Worm (Caenorhabditis elegans) whole organism, early embryonic: ENCODE measurements around the gene dnj-7.

Experiments
- aly-1 ChIP-seq: sonication (generic microtip); optimal IDR thresholded peaks from 2 replicates; lab custom pipeline; 2016; ENCODE audit warnings: missing genetic modification characterization, missing compliant biosample characterization
- ama-1 ChIP-seq: fragments of 150-350 bp; optimal IDR thresholded peaks from 2 replicates; lab custom pipeline; 2014
- ceh-36 ChIP-seq: sonication (generic microtip); optimal IDR thresholded peaks from 2 replicates; lab custom pipeline; 2016; ENCODE audit warnings: missing genetic modification characterization, inconsistent platforms, missing compliant biosample characterization
- hmg-4 ChIP-seq: fragments of 200-800 bp; sonication (Bioruptor generic); optimal IDR thresholded peaks from 2 replicates; lab custom pipeline; 2018; ENCODE audit warnings: mild to moderate bottlenecking, missing genetic modification characterization, missing compliant biosample characterization
- pes-1 ChIP-seq: fragments of 200-800 bp; sonication (Bioruptor generic); IDR thresholded peaks from 2 replicates; pipeline ENCODE4 v1.3.6; 2022; ENCODE audit warnings: missing genetic modification reagents, missing genetic modification characterization, missing compliant biosample characterization
- sea-1 ChIP-seq: fragments of 200-800 bp; sonication (Bioruptor generic); conservative IDR thresholded peaks from 2 replicates; pipeline ENCODE4 v1.3.6; 2022; ENCODE audit warnings: missing genetic modification characterization, missing compliant biosample characterization
- tbx-11 ChIP-seq: fragments of 200-800 bp; sonication (Bioruptor generic); IDR thresholded peaks from 2 replicates; pipeline ENCODE4 v1.3.6; 2022; ENCODE audit warnings: missing genetic modification characterization, missing compliant biosample characterization

DNA sequence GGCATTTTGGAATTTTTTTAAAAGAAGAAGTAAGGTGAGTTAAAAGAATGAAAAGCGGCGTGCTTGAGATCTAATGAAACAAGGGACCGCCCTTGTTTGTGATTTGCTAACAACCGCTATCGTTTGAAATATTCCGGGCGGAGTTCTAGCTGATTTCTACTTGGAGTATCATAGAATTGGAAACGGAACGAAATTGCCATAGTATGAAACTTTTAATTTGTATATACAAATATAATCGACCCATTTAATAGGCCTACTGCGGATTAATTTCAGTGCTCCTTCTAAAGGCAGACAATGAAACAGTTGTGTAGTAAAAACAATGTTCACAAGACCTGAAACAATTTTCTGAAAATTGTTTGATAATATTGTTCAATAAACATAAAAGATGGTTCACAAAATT lies 2.5 kb upstream of the dnj-7 start, which contains the start of gene C55B6.7:
- no peak for TF ChIP-seq ceh-36 (tag; lab: Kevin White, UChicago)
- TF ChIP-seq ama-1 = no peak
- no peak for TF ChIP-seq tbx-11 (GFP tag; lab: Robert Waterston, UW)
- no peak for TF ChIP-seq sea-1 (GFP tag; lab: Robert Waterston, UW)
- no peak for TF ChIP-seq pes-1 (GFP tag; lab: Robert Waterston, UW)
- no peak for TF ChIP-seq aly-1 (tag; lab: Kevin White, UChicago)
- TF ChIP-seq hmg-4 (GFP tag; lab: Kevin White, UChicago) = no peak
